Worm (Caenorhabditis elegans): ENCODE data around the gene skp-1.

- no peak for TF ChIP-seq zip-11 (GFP tag; IDR thresholded peaks at IDR 0.05)
- peak in 1 of 2 experiments; percentile 73 for TF ChIP-seq lsy-2 (tag; optimal IDR thresholded peaks at IDR 0.05)
- TF ChIP-seq nhr-237 (tag; optimal IDR thresholded peaks at IDR 0.05): no peak
- TF ChIP-seq nhr-25 (tag; optimal IDR thresholded peaks at IDR 0.05; ENCODE audit: borderline replicate concordance, insufficient read depth): peak; percentile 31
- no peak for TF ChIP-seq egl-27 (tag; optimal IDR thresholded peaks at IDR 0.05)
- TF ChIP-seq R02D3.7 (tag; optimal IDR thresholded peaks at IDR 0.05): no peak
- no peak for TF ChIP-seq ceh-28 (tag; optimal IDR thresholded peaks at IDR 0.05)
- TF ChIP-seq tra-1 (GFP tag; IDR thresholded peaks at IDR 0.05): no peak
- TF ChIP-seq ama-1 (optimal IDR thresholded peaks at IDR 0.05): no peak
- no peak for TF ChIP-seq aly-2 (tag; optimal IDR thresholded peaks at IDR 0.05)
- TF ChIP-seq nhr-77 (tag; optimal IDR thresholded peaks at IDR 0.05): peak; percentile 5
Observed at ce11 chrV:11644166-11644565, 1.1 kb upstream of the skp-1 start, which contains the start of gene bir-1.

All from whole organism, L4 larva.